Fruit fly (Drosophila melanogaster): ENCODE results near the gene CG8534.

CG8534 gene

DNA sequence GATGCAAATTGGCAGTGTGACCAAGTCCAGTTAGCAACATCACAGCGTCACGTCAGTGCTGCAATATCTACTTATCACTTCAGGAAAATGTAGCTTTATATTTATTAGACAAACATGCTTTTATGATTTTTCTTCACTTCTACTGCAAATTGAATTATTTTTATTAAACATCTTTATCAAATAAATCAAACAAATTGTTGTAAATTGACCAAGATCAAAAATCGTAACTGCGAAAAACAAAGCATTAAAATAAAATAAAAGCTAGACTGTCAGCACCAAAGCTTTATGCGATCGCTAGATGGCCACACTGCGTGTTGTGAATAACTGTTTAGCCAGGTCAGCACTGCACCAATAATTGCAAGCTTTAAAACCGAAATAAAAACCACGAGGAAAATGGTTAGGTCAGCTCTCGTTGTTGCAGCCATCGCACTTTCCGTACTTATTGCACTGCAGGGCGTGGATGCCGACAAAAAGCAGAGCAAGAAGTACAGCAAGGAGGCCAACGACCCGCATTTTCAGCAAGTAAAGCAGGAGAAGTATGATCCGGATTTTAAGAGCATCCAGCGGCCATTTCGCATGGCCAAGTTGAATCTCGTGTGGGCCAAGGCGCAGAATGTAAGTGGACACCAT lies 21.3 kb upstream of the CG8534 start, which contains the start of the genes CG12945 and CG8507 (continued):
- TF ChIP-seq Gsc (GFP tag; IDR thresholded peaks at IDR 0.05): no peak
- peak; percentile 41 for TF ChIP-seq CG4617 (GFP tag; optimal IDR thresholded peaks at IDR 0.05; ENCODE audit: borderline replicate concordance)
- no peak for TF ChIP-seq CG18599 (GFP tag; optimal IDR thresholded peaks at IDR 0.05)
- peak; percentile 16 for TF ChIP-seq CG10209 (GFP tag; optimal IDR thresholded peaks at IDR 0.05)
- TF ChIP-seq Ets97D (GFP tag; optimal IDR thresholded peaks at IDR 0.05): peak; percentile 44
- TF ChIP-seq Chrac-16 (GFP tag; optimal IDR thresholded peaks at IDR 0.05): peak; percentile 28
- peak; percentile 72 for TF ChIP-seq Myb (GFP tag; optimal IDR thresholded peaks at IDR 0.05)
- no peak for TF ChIP-seq CG7745 (tag; optimal IDR thresholded peaks at IDR 0.05)
- TF ChIP-seq Usf (GFP tag; optimal IDR thresholded peaks at IDR 0.05): no peak
- TF ChIP-seq NfI (GFP tag; optimal IDR thresholded peaks at IDR 0.05): peak; percentile 41
- no peak for TF ChIP-seq D19A (tag; optimal IDR thresholded peaks at IDR 0.05)
- TF ChIP-seq CG8765 (GFP tag; IDR thresholded peaks at IDR 0.05): no peak
- TF ChIP-seq sug (tag; optimal IDR thresholded peaks at IDR 0.05): peak; percentile 71
- TF ChIP-seq Opbp (GFP tag; IDR thresholded peaks at IDR 0.05; ENCODE audit: partially characterized antibody): no peak
- TF ChIP-seq crp (GFP tag; optimal IDR thresholded peaks at IDR 0.05): peak in 1 of 2 experiments; percentile 8
- TF ChIP-seq stc (GFP tag; IDR thresholded peaks at IDR 0.05): no peak
- TF ChIP-seq gcm2 (GFP tag; optimal IDR thresholded peaks at IDR 0.05): no peak
- no peak for TF ChIP-seq tna (GFP tag; IDR thresholded peaks at IDR 0.05; ENCODE audit: partially characterized antibody)
- TF ChIP-seq Mes4 (GFP tag; optimal IDR thresholded peaks at IDR 0.05): no peak
- TF ChIP-seq zf30C (GFP tag; optimal IDR thresholded peaks at IDR 0.05): no peak
- TF ChIP-seq Fer3 (tag; optimal IDR thresholded peaks at IDR 0.05): peak; percentile 39
- peak; percentile 21 for TF ChIP-seq kay (GFP tag; optimal IDR thresholded peaks at IDR 0.05)
- TF ChIP-seq CG31365 (tag; optimal IDR thresholded peaks at IDR 0.05): no peak
- TF ChIP-seq ken (GFP tag; IDR thresholded peaks at IDR 0.05): 0 out of 3 replicates have a peak, but pooled peaks have one; percentile 28
- TF ChIP-seq Ets65A (GFP tag): peak; percentile 91
- TF ChIP-seq maf-S (GFP tag; optimal IDR thresholded peaks at IDR 0.05): no peak
- TF ChIP-seq Xbp1 (GFP tag; optimal IDR thresholded peaks at IDR 0.05): peak; percentile 68
- TF ChIP-seq ftz-f1 (GFP tag; optimal IDR thresholded peaks at IDR 0.05): no peak
- TF ChIP-seq Hr39 (optimal IDR thresholded peaks at IDR 0.05): no peak
- peak; percentile 8 for TF ChIP-seq CG15479 (GFP tag; optimal IDR thresholded peaks at IDR 0.05)
- TF ChIP-seq CG5245 (GFP tag; optimal IDR thresholded peaks at IDR 0.05): peak; percentile 2
- no peak for TF ChIP-seq NK7.1 (GFP tag; optimal IDR thresholded peaks at IDR 0.05)
- TF ChIP-seq CG18764 (GFP tag; optimal IDR thresholded peaks at IDR 0.05): no peak
- TF ChIP-seq CG6813 (GFP tag; optimal IDR thresholded peaks at IDR 0.05): no peak
- TF ChIP-seq CG17802 (tag; optimal IDR thresholded peaks at IDR 0.05): no peak
- no peak for TF ChIP-seq CG16863 (GFP tag; optimal IDR thresholded peaks at IDR 0.05)
- TF ChIP-seq mam (GFP tag; optimal IDR thresholded peaks at IDR 0.05): peak; percentile 44
- peak; percentile 49 for TF ChIP-seq ind (GFP tag; optimal IDR thresholded peaks at IDR 0.05)
- no peak for TF ChIP-seq ttk (GFP tag; IDR thresholded peaks at IDR 0.05)
- no peak for TF ChIP-seq Hmr (GFP tag; optimal IDR thresholded peaks at IDR 0.05)
- TF ChIP-seq CG12155 (GFP tag; optimal IDR thresholded peaks at IDR 0.05): peak; percentile 35
- TF ChIP-seq CG8924 (tag; optimal IDR thresholded peaks at IDR 0.05): peak; percentile 31
- TF ChIP-seq esg (GFP tag; conservative IDR thresholded peaks at IDR 0.05): no peak; the same call in 1 of the 2 replicates
- no peak for TF ChIP-seq danr (GFP tag; IDR thresholded peaks at IDR 0.05)
- no peak for TF ChIP-seq CG14667 (GFP tag; IDR thresholded peaks at IDR 0.05)
- TF ChIP-seq Dad (GFP tag; optimal IDR thresholded peaks at IDR 0.05): peak; percentile 26
- TF ChIP-seq Hmx (GFP tag; optimal IDR thresholded peaks at IDR 0.05): no peak
- peak; percentile 36; the same call in 1 of the 4 replicates for TF ChIP-seq Gug (GFP tag; IDR thresholded peaks at IDR 0.05)
- peak; percentile 29; the same call in 1 of the 2 replicates for TF ChIP-seq CG9215 (GFP tag; IDR thresholded peaks at IDR 0.05)
- no peak for TF ChIP-seq odd (GFP tag; optimal IDR thresholded peaks at IDR 0.05)
- peak; percentile 59 for TF ChIP-seq CG2116 (GFP tag; optimal IDR thresholded peaks at IDR 0.05)

Data from whole organism, embryonic.